Fruit fly (Drosophila melanogaster) whole organism, embryonic: ENCODE data around the gene Ptp10D.

ENCODE experiments used
- Abd-B ChIP-seq: fragments of 200-800 bp; sonication (Bioruptor generic); optimal IDR thresholded peaks from 2 replicates; lab custom pipeline; 2018; ENCODE audit warnings: missing biosample characterization, mild to moderate bottlenecking, missing genetic modification characterization, moderate library complexity
- Atf6 ChIP-seq: fragments of 200-800 bp; sonication (Bioruptor generic); IDR thresholded peaks from 2 replicates; pipeline ENCODE4 v1.3.6; 2022; ENCODE audit warnings: missing biosample characterization, missing genetic modification characterization
- BEAF-32 ChIP-seq: fragments of 200-800 bp; sonication (Bioruptor generic); optimal IDR thresholded peaks from 3 replicates; lab custom pipeline; 2017; ENCODE audit warnings: missing biosample characterization, missing genetic modification characterization, mild to moderate bottlenecking, moderate library complexity, missing genetic modification reagents
- CG11093 ChIP-seq: fragments of 200-800 bp; sonication (Bioruptor generic); IDR thresholded peaks from 3 replicates; pipeline ENCODE4 v1.3.6; 2022; ENCODE audit warnings: missing biosample characterization, missing genetic modification characterization
- CG13424 ChIP-seq: fragments of 200-800 bp; sonication (Bioruptor generic); optimal IDR thresholded peaks from 2 replicates; lab custom pipeline; 2019; ENCODE audit warnings: missing biosample characterization, mild to moderate bottlenecking, missing genetic modification characterization, moderate library complexity
- CG13775 ChIP-seq: fragments of 200-800 bp; sonication (Bioruptor generic); optimal IDR thresholded peaks from 3 replicates; lab custom pipeline; 2017; ENCODE audit warnings: missing biosample characterization, mild to moderate bottlenecking, missing genetic modification characterization
- CG14965 ChIP-seq: fragments of 200-800 bp; sonication (Bioruptor generic); optimal IDR thresholded peaks from 2 replicates; lab custom pipeline; 2016; ENCODE audit warnings: missing biosample characterization, missing genetic modification characterization, borderline replicate concordance
- CG15479 ChIP-seq: fragments of 200-800 bp; sonication (Bioruptor generic); optimal IDR thresholded peaks from 3 replicates; lab custom pipeline; 2019; ENCODE audit warnings: missing biosample characterization, mild to moderate bottlenecking, missing genetic modification characterization, moderate library complexity
- CG17186 ChIP-seq: fragments of 200-800 bp; sonication (Bioruptor generic); optimal IDR thresholded peaks from 3 replicates; lab custom pipeline; 2017; ENCODE audit warnings: missing biosample characterization, missing genetic modification reagents, missing genetic modification characterization
- CG17568 ChIP-seq: fragments of 200-800 bp; sonication (Bioruptor generic); optimal IDR thresholded peaks from 2 replicates; lab custom pipeline; 2018; ENCODE audit warnings: missing biosample characterization, mild to moderate bottlenecking, missing genetic modification characterization, moderate library complexity
- CG18262 ChIP-seq: fragments of 200-800 bp; optimal IDR thresholded peaks from 3 replicates; lab custom pipeline; 2019; ENCODE audit warnings: missing biosample characterization, mild to moderate bottlenecking, missing genetic modification characterization, moderate library complexity
- CG2116 ChIP-seq: fragments of 200-800 bp; sonication (Bioruptor generic); optimal IDR thresholded peaks from 3 replicates; lab custom pipeline; 2018; ENCODE audit warnings: missing biosample characterization, mild to moderate bottlenecking, missing genetic modification characterization
- CG3065 ChIP-seq: fragments of 200-800 bp; sonication (Bioruptor generic); optimal IDR thresholded peaks from 2 replicates; lab custom pipeline; 2016; ENCODE audit warnings: missing biosample characterization, missing genetic modification characterization
- CG4282 ChIP-seq: fragments of 200-800 bp; sonication (Bioruptor generic); optimal IDR thresholded peaks from 2 replicates; lab custom pipeline; 2016; ENCODE audit warnings: missing biosample characterization, missing genetic modification characterization
- CG4730 ChIP-seq: fragments of 200-800 bp; sonication (Bioruptor generic); IDR thresholded peaks from 2 replicates; pipeline ENCODE4 v1.3.6; 2022; ENCODE audit warnings: missing biosample characterization, missing genetic modification characterization
- CG5180 ChIP-seq: fragments of 200-800 bp; sonication (Bioruptor generic); optimal IDR thresholded peaks from 3 replicates; lab custom pipeline; 2017; ENCODE audit warnings: missing biosample characterization, missing genetic modification characterization, mild to moderate bottlenecking, moderate library complexity, missing genetic modification reagents
- CG6272 ChIP-seq: fragments of 200-800 bp; sonication (Bioruptor generic); IDR thresholded peaks from 2 replicates; pipeline ENCODE4 v1.3.6; 2022; ENCODE audit warnings: missing biosample characterization, missing genetic modification characterization
- CG6683 ChIP-seq: fragments of 200-800 bp; sonication (Bioruptor generic); optimal IDR thresholded peaks from 2 replicates; lab custom pipeline; 2017; ENCODE audit warnings: missing biosample characterization, mild to moderate bottlenecking, missing genetic modification characterization, missing genetic modification reagents
- CG7271 ChIP-seq: fragments of 200-800 bp; sonication (Bioruptor generic); optimal IDR thresholded peaks from 2 replicates; lab custom pipeline; 2018; ENCODE audit warnings: missing biosample characterization, mild to moderate bottlenecking, missing genetic modification characterization, moderate library complexity
- CG7987 ChIP-seq: fragments of 200-800 bp; sonication (Bioruptor generic); optimal IDR thresholded peaks from 2 replicates; lab custom pipeline; 2018; ENCODE audit warnings: missing biosample characterization, mild to moderate bottlenecking, missing genetic modification characterization, moderate library complexity
- Dbx ChIP-seq: fragments of 200-800 bp; sonication (Bioruptor generic); IDR thresholded peaks from 3 replicates; pipeline ENCODE4 v1.3.6; 2022; ENCODE audit warnings: missing biosample characterization, missing genetic modification characterization
- Dip2 ChIP-seq: fragments of 200-800 bp; sonication (Bioruptor generic); IDR thresholded peaks from 2 replicates; pipeline ENCODE4 v1.3.6; 2022; ENCODE audit warnings: missing biosample characterization, missing genetic modification characterization
- Eip74EF ChIP-seq, 2 experiments: fragments of 200-800 bp in 1 of 2; fragments of >200 bp in 1 of 2; sonication (Bioruptor generic) in 1 of 2; optimal IDR thresholded peaks; 2 replicates each; lab custom pipeline; 2017 to 2019; ENCODE audit warnings: missing biosample characterization in 2 of 2, missing genetic modification characterization in 2 of 2, mild to moderate bottlenecking in 1 of 2, moderate library complexity in 1 of 2
- Fer1 ChIP-seq: fragments of 200-800 bp; sonication (Bioruptor generic); optimal IDR thresholded peaks from 2 replicates; lab custom pipeline; 2017; ENCODE audit warnings: missing biosample characterization, mild to moderate bottlenecking, missing genetic modification characterization
- Hey ChIP-seq: fragments of 200-800 bp; sonication (Bioruptor generic); optimal IDR thresholded peaks from 3 replicates; lab custom pipeline; 2018; ENCODE audit warnings: missing biosample characterization, mild to moderate bottlenecking, missing genetic modification characterization
- HmgD ChIP-seq: fragments of 200-800 bp; sonication (Bioruptor generic); optimal IDR thresholded peaks from 3 replicates; lab custom pipeline; 2016; ENCODE audit warnings: missing biosample characterization, missing genetic modification characterization
- Hmr ChIP-seq: fragments of 200-800 bp; sonication (Bioruptor generic); optimal IDR thresholded peaks from 3 replicates; lab custom pipeline; 2017; ENCODE audit warnings: mild to moderate bottlenecking, missing biosample characterization, missing genetic modification reagents, missing genetic modification characterization
- Scr ChIP-seq: fragments of 200-800 bp; sonication (Bioruptor generic); IDR thresholded peaks from 2 replicates; pipeline ENCODE4 v1.3.6; 2022; ENCODE audit warnings: missing biosample characterization, missing genetic modification characterization; ENCODE audit not compliant: partially characterized antibody
- Six4 ChIP-seq: fragments of 200-800 bp; sonication (Bioruptor generic); optimal IDR thresholded peaks from 2 replicates; lab custom pipeline; 2016; ENCODE audit warnings: missing biosample characterization, missing genetic modification characterization
- Ssrp ChIP-seq: fragments of 200-800 bp; sonication (Bioruptor generic); optimal IDR thresholded peaks from 2 replicates; lab custom pipeline; 2018; ENCODE audit warnings: missing biosample characterization, mild to moderate bottlenecking, missing genetic modification characterization, moderate library complexity
- amos ChIP-seq: fragments of 200-800 bp; sonication (Bioruptor generic); IDR thresholded peaks from 2 replicates; pipeline ENCODE4 v1.3.6; 2022; ENCODE audit warnings: missing biosample characterization, missing genetic modification characterization; ENCODE audit not compliant: partially characterized antibody
- cato ChIP-seq: fragments of 200-800 bp; sonication (Bioruptor generic); optimal IDR thresholded peaks from 2 replicates; lab custom pipeline; 2016; ENCODE audit warnings: missing biosample characterization, missing genetic modification characterization, borderline replicate concordance
- dm ChIP-seq: fragments of 200-800 bp; sonication (Bioruptor generic); optimal IDR thresholded peaks from 3 replicates; lab custom pipeline; 2016; ENCODE audit warnings: missing biosample characterization, missing genetic modification characterization
- esg ChIP-seq: fragments of 200-800 bp; sonication (Bioruptor generic); conservative IDR thresholded peaks from 2 replicates; pipeline ENCODE4 v1.3.6; 2022; ENCODE audit warnings: missing biosample characterization, missing genetic modification characterization
- gro ChIP-seq: fragments of 200-800 bp; sonication (Bioruptor generic); optimal IDR thresholded peaks from 2 replicates; lab custom pipeline; 2016; ENCODE audit warnings: missing biosample characterization, missing genetic modification characterization
- her ChIP-seq: fragments of 200-800 bp; sonication (Bioruptor generic); optimal IDR thresholded peaks from 2 replicates; lab custom pipeline; 2016; ENCODE audit warnings: missing biosample characterization, missing genetic modification characterization
- hth ChIP-seq: fragments of >200 bp; optimal IDR thresholded peaks from 2 replicates; lab custom pipeline; 2017; ENCODE audit warnings: inconsistent platforms
- jigr1 ChIP-seq: fragments of 200-800 bp; sonication (Bioruptor generic); IDR thresholded peaks from 3 replicates; pipeline ENCODE4 v1.3.6; 2022; ENCODE audit warnings: missing biosample characterization, missing genetic modification characterization
- jing ChIP-seq: fragments of 200-800 bp; sonication (Bioruptor generic); optimal IDR thresholded peaks from 2 replicates; lab custom pipeline; 2018; ENCODE audit warnings: missing biosample characterization, mild to moderate bottlenecking, missing genetic modification characterization
- mam ChIP-seq: fragments of 200-800 bp; sonication (Bioruptor generic); optimal IDR thresholded peaks from 3 replicates; lab custom pipeline; 2016; ENCODE audit warnings: missing biosample characterization, missing genetic modification characterization
- nerfin-1 ChIP-seq: fragments of 200-800 bp; sonication (Bioruptor generic); optimal IDR thresholded peaks from 3 replicates; lab custom pipeline; 2019; ENCODE audit warnings: missing biosample characterization, mild to moderate bottlenecking, missing genetic modification characterization, moderate library complexity
- otp ChIP-seq: fragments of 200-800 bp; sonication (Bioruptor generic); IDR thresholded peaks from 3 replicates; pipeline ENCODE4, ENCODE4 v1.3.6; 2022; ENCODE audit warnings: missing biosample characterization, missing genetic modification characterization
- prd ChIP-seq, 3 experiments: fragments of >200 bp in 2 of 3; fragments of 200-800 bp in 1 of 3; sonication (Bioruptor generic) in 1 of 3; optimal IDR thresholded peaks in 2 of 3; IDR thresholded peaks in 1 of 3; 2 replicates in 2 of 3; 3 replicates in 1 of 3; pipeline versions ENCODE4 v1.3.6 to Lab custom; 2017 to 2022; ENCODE audit warnings: missing biosample characterization in 1 of 3, missing genetic modification characterization in 1 of 3
- rib ChIP-seq: fragments of 200-800 bp; sonication (Bioruptor generic); IDR thresholded peaks from 2 replicates; pipeline ENCODE4 v1.3.6; 2022; ENCODE audit warnings: missing biosample characterization, missing genetic modification characterization
- sob ChIP-seq: fragments of 200-800 bp; sonication (Bioruptor generic); IDR thresholded peaks from 2 replicates; pipeline ENCODE4 v1.3.6; 2022; ENCODE audit warnings: missing biosample characterization, missing genetic modification characterization
- sug ChIP-seq: fragments of 200-800 bp; optimal IDR thresholded peaks from 2 replicates; lab custom pipeline; 2019; ENCODE audit warnings: missing biosample characterization, mild to moderate bottlenecking, missing genetic modification characterization, moderate library complexity
- trh ChIP-seq: fragments of 200-800 bp; sonication (Bioruptor generic); optimal IDR thresholded peaks from 2 replicates; lab custom pipeline; 2016; ENCODE audit warnings: missing biosample characterization, missing genetic modification characterization

Ptp10D gene

dm6 chrX:11694959-11695882 is 73.4 kb downstream of the Ptp10D start, which contains the start of gene PhKgamma (continued):
- TF ChIP-seq CG17568 (GFP tag; lab: Kevin White, UChicago) (no peak), Ssrp (tag; lab: Kevin White, UChicago) (no peak), BEAF-32 (GFP tag; lab: Kevin White, UChicago) (peak; percentile 95), rib (GFP tag; lab: Robert Waterston, UW) (peak; percentile 33; the same call in 1 of the 2 replicates), trh (no peak), Eip74EF (GFP tag; optimal IDR thresholded peaks at IDR 0.05; lab: Kevin White, UChicago) (peak in 1 of 2 experiments; percentile 6), CG11093 (no peak), Six4 (no peak), jing (GFP tag; lab: Kevin White, UChicago) (no peak), esg (GFP tag; lab: Robert Waterston, UW) (no peak), CG6683 (no peak), CG4282 (GFP tag; lab: Kevin White, UChicago) (no peak), CG3065 (GFP tag; lab: Kevin White, UChicago) (no peak), her (GFP tag; lab: Kevin White, UChicago) (peak; percentile 19), Atf6 (GFP tag; lab: Robert Waterston, UW) (no peak), CG2116 (GFP tag; lab: Kevin White, UChicago) (peak; percentile 79), jigr1 (no peak), CG15479 (peak; percentile 96), Fer1 (GFP tag; lab: Kevin White, UChicago) (peak; percentile 62), CG14965 (no peak), Hmr (GFP tag; lab: Kevin White, UChicago) (no peak), CG7271 (tag; lab: Kevin White, UChicago) (no peak), Dbx (GFP tag; lab: Robert Waterston, UW) (peak; percentile 36; the same call in 1 of the 3 replicates), CG6272 (GFP tag; lab: Robert Waterston, UW) (0 out of 2 replicates have a peak, but pooled peaks have one; percentile 8), otp (GFP tag; lab: Robert Waterston, UW) (no peak), gro (GFP tag; lab: Kevin White, UChicago) (peak; percentile 36), hth (lab: Kevin White, UChicago) (no peak), sob (GFP tag; lab: Robert Waterston, UW) (peak; percentile 32; the same call in 1 of the 2 replicates), sug (tag; lab: Kevin White, UChicago) (peak; percentile 50), CG17186 (no peak), CG13424 (tag; lab: Kevin White, UChicago) (peak; percentile 8), CG5180 (GFP tag; lab: Kevin White, UChicago) (no peak), CG13775 (GFP tag; lab: Kevin White, UChicago) (no peak), CG4730 (no peak), Hey (tag; lab: Kevin White, UChicago) (no peak), Abd-B (GFP tag; lab: Kevin White, UChicago) (no peak), prd (optimal IDR thresholded peaks at IDR 0.05; lab: Kevin White, UChicago) (no peak), prd (GFP tag; IDR thresholded peaks at IDR 0.05; lab: Robert Waterston, UW) (no peak), HmgD (GFP tag; lab: Kevin White, UChicago) (peak; percentile 80), mam (peak; percentile 43), nerfin-1 (tag; lab: Kevin White, UChicago) (peak; percentile 61), CG18262 (no peak), amos (GFP tag; lab: Robert Waterston, UW) (peak; percentile 97), CG7987 (no peak), Scr (GFP tag; lab: Robert Waterston, UW) (peak; percentile 89), Dip2 (no peak), cato (GFP tag; lab: Kevin White, UChicago) (no peak), dm (GFP tag; lab: Kevin White, UChicago) (peak; percentile 54)
